Worm (Caenorhabditis elegans): ENCODE results near the gene fbxb-7.

ce11 chrV:17331340-17331739, 45.9 kb upstream of the fbxb-7 start, which contains the start of gene fbxa-185:
- no peak for TF ChIP-seq R02D3.7 (tag; optimal IDR thresholded peaks at IDR 0.05)
- TF ChIP-seq ztf-11 (tag; optimal IDR thresholded peaks at IDR 0.05) = no peak
- no peak for TF ChIP-seq fos-1 (tag; optimal IDR thresholded peaks at IDR 0.05)
